Worm (Caenorhabditis elegans): Measurements from ENCODE around the gene clec-213.

Gene clec-213

DNA sequence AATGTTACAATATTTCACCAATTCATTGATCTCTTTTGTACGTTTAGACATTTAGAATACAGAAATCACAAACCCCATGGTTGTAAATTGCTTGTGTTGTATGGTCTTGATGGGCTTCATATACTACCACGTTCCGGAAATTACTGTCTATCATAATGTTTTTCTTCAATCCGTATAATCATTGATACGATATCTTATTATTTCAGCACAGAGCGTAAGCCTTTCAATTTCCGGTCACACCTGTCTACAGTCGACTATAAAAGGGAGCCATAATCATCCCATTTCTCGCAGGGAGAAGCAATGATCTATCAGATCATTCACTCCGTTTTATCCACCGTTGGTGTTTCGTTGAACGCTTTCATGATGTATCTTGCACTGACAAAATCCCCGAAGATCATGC, 24.5 kb downstream of the clec-213 start, which contains the start of gene srd-30:
TSS of gene srd-30 (plus strand) at position 301 of the 400 bp plus-strand sequence.
- TF ChIP-seq ceh-63 (GFP tag; optimal IDR thresholded peaks at IDR 0.05) (no peak), mdl-1 (tag; optimal IDR thresholded peaks at IDR 0.05) (no peak), aha-1 (tag; optimal IDR thresholded peaks at IDR 0.05) (no peak), isw-1 (GFP tag; IDR thresholded peaks at IDR 0.05) (no peak), hlh-17 (GFP tag; optimal IDR thresholded peaks at IDR 0.05; ENCODE audit: borderline replicate concordance) (no peak), unc-62 (GFP tag; optimal IDR thresholded peaks at IDR 0.05) (no peak), lir-3 (tag; optimal IDR thresholded peaks at IDR 0.05; ENCODE audit: poor library complexity) (no peak), nhr-84 (tag; optimal IDR thresholded peaks at IDR 0.05) (no peak), sptf-1 (tag; optimal IDR thresholded peaks at IDR 0.05) (no peak), lin-15B (tag; optimal IDR thresholded peaks at IDR 0.05) (no peak), nhr-77 (tag; optimal IDR thresholded peaks at IDR 0.05) (no peak), mep-1 (tag; optimal IDR thresholded peaks at IDR 0.05) (no peak), ztf-4 (tag; optimal IDR thresholded peaks at IDR 0.05) (no peak), nhr-20 (tag; optimal IDR thresholded peaks at IDR 0.05) (no peak), unc-98 (GFP tag; IDR thresholded peaks at IDR 0.05) (no peak)

DNA sequence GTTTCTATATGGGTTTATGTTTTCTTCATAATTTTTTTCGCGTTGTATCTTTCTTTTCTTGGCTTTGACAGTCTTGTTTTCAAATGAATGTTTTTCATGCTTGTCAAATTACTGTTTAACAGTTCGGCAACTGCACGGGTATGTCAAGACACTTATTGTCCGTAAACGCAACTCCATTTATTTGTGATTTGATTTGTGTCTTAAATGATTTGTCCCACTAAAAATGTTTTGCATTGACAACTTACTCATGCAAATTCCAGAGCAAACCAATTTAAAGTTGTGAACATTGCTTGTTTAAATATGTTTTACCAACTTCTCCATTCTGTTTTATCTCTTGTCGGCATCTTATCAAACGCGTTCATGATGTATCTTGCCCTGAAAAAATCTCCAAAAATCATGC, 26.8 kb downstream of the clec-213 start, which contains the start of gene srd-25:
TSS of gene srd-25 (plus strand) at position 301 of the 400 bp plus-strand sequence.
- TF ChIP-seq C34B4.2 (tag; optimal IDR thresholded peaks at IDR 0.05), result no peak
- TF ChIP-seq alr-1 (tag; optimal IDR thresholded peaks at IDR 0.05; ENCODE audit: borderline replicate concordance), result no peak
- no peak for TF ChIP-seq lir-3 (tag; optimal IDR thresholded peaks at IDR 0.05; ENCODE audit: poor library complexity)
- no peak for TF ChIP-seq pax-3 (tag; optimal IDR thresholded peaks at IDR 0.05)
- TF ChIP-seq efl-3 (GFP tag; optimal IDR thresholded peaks at IDR 0.05), result no peak
- no peak for TF ChIP-seq rnt-1 (tag; optimal IDR thresholded peaks at IDR 0.05)
- no peak for TF ChIP-seq sup-37 (GFP tag; optimal IDR thresholded peaks at IDR 0.05)
- TF ChIP-seq pqm-1 (tag; optimal IDR thresholded peaks at IDR 0.05), result no peak
- TF ChIP-seq unc-30 (tag; optimal IDR thresholded peaks at IDR 0.05), result no peak
- no peak for TF ChIP-seq hlh-4 (tag; optimal IDR thresholded peaks at IDR 0.05)
- TF ChIP-seq tlp-1 (tag; optimal IDR thresholded peaks at IDR 0.05), result no peak
- no peak for TF ChIP-seq ceh-90 (tag; optimal IDR thresholded peaks at IDR 0.05)
- no peak for TF ChIP-seq mab-9 (GFP tag; IDR thresholded peaks at IDR 0.05)
- no peak for TF ChIP-seq sptf-1 (tag; optimal IDR thresholded peaks at IDR 0.05)

DNA sequence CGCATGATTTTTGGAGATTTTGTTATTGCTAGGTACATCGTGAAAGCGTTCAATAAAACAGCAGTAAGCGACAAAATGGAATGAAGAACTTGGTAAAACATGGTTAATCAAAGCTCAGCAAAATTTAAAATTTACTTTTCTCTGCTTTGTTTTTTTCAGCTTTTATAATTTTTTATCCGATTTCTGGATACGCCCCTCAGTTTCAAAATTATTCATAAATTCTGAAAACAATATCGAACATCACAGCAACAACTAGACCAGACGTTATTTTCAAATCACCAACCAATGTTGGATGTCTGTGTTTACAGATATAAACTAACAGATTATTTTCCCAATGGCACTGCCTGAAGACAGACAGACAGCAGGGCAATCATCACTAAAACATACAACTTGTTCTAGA, 29.7 kb downstream of the clec-213 start, which contains the start of gene srd-31:
TSS of gene srd-31 (minus strand) at position 101 of the 400 bp plus-strand sequence.
- TF ChIP-seq irx-1 (tag; optimal IDR thresholded peaks at IDR 0.05) (no peak), unc-130 (tag; optimal IDR thresholded peaks at IDR 0.05) (no peak), ceh-90 (tag; optimal IDR thresholded peaks at IDR 0.05) (no peak), sox-4 (tag; optimal IDR thresholded peaks at IDR 0.05) (no peak), mdl-1 (tag; optimal IDR thresholded peaks at IDR 0.05) (no peak), ces-1 (GFP tag; optimal IDR thresholded peaks at IDR 0.05) (no peak), nhr-76 (tag; optimal IDR thresholded peaks at IDR 0.05) (no peak), elt-3 (tag; optimal IDR thresholded peaks at IDR 0.05) (no peak), nhr-20 (tag; optimal IDR thresholded peaks at IDR 0.05) (no peak), egl-27 (tag; optimal IDR thresholded peaks at IDR 0.05) (no peak), pax-3 (tag; optimal IDR thresholded peaks at IDR 0.05) (no peak), lin-14 (GFP tag; optimal IDR thresholded peaks at IDR 0.05) (no peak), sup-37 (GFP tag; optimal IDR thresholded peaks at IDR 0.05) (no peak)

DNA sequence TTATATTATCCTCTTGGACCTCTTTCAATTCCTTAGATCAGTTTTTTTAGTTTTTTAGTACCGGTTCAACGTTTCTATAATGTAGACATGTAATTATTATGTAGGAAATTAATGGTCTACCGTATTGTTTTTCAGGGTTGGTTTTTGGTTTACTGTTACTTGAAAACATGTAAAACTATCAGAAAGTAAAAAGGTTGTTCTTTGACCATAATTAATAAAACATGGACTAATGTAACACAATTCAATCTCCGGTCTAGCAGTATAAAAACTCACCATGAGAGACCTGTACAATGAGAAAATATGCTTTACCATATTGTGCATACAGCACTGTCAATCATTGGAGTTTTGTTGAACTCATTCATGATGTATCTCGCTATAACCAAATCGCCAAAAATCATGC, 30.5 kb downstream of the clec-213 start, which contains the start of gene srd-29:
TSS of gene srd-29 (plus strand) at position 301 of the 400 bp plus-strand sequence.
- TF ChIP-seq lin-35 (GFP tag; optimal IDR thresholded peaks at IDR 0.05) (no peak), ceh-88 (GFP tag; IDR thresholded peaks at IDR 0.05) (no peak), zip-4 (GFP tag; optimal IDR thresholded peaks at IDR 0.05) (no peak), mef-2 (tag; optimal IDR thresholded peaks at IDR 0.05) (no peak), nhr-237 (tag; optimal IDR thresholded peaks at IDR 0.05) (no peak), irx-1 (tag; optimal IDR thresholded peaks at IDR 0.05) (no peak), sup-37 (GFP tag; optimal IDR thresholded peaks at IDR 0.05) (no peak), ama-1 (optimal IDR thresholded peaks at IDR 0.05) (no peak), lin-14 (GFP tag; optimal IDR thresholded peaks at IDR 0.05) (no peak), isw-1 (GFP tag; IDR thresholded peaks at IDR 0.05) (no peak), nhr-20 (tag; optimal IDR thresholded peaks at IDR 0.05) (no peak), ets-5 (GFP tag; IDR thresholded peaks at IDR 0.05) (no peak)

All from whole organism, L1 larva.